Fruit fly (Drosophila melanogaster) whole organism, larva: Measurements from ENCODE around the gene CG15820.

Experiments
- noc ChIP-seq: fragments of 200-800 bp; sonication (Bioruptor generic); optimal IDR thresholded peaks from 3 replicates; lab custom pipeline; 2019; ENCODE audit warnings: missing biosample characterization, mild to moderate bottlenecking, missing genetic modification characterization, moderate library complexity

The CG15820 gene

DNA sequence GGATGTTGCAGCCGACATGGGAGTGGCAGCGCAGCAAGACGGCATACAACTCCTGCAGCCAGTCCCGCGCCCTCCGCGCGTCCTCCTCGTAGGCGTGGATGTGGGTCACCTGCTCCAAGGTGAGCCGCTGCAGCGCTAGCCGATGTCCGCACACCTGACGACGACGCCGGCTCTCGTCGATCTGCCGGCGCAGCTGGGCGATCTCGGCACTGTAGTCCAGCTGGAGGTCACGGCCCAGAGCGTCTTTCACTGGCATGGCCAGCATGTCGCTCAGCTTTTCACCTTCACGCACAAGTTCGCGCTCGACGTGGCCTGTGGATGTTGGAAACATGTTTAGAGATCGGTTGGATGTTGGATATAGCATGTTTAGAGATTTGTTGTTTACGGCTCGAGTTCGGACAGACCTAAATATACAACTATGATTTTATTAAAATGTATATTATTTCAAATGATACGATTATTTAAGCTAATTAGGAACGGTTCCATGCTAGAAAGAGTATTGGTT lies 16.7 kb downstream of the CG15820 start:
- no peak for TF ChIP-seq noc (tag; lab: Kevin White, UChicago)

DNA sequence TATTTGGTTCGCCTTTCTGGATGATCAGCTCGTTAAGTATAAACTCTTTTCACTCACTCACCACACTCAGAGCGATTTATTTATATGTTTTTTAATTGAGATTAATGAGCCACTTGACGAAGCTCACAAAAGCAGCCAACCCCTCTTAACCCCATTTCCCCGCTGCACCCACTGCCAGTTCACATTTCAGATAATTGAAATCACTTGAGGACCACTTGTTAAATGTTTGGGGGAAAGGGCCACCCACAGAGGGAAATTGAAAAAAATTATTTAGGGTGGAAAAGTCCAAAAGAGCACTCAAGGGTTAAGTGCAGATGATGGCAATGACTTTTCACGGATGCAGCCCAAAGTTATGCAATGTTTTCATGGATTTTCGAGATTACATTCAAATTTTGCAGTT lies 21.4 kb downstream of the CG15820 start:
- TF ChIP-seq noc (tag; lab: Kevin White, UChicago) = no peak

DNA sequence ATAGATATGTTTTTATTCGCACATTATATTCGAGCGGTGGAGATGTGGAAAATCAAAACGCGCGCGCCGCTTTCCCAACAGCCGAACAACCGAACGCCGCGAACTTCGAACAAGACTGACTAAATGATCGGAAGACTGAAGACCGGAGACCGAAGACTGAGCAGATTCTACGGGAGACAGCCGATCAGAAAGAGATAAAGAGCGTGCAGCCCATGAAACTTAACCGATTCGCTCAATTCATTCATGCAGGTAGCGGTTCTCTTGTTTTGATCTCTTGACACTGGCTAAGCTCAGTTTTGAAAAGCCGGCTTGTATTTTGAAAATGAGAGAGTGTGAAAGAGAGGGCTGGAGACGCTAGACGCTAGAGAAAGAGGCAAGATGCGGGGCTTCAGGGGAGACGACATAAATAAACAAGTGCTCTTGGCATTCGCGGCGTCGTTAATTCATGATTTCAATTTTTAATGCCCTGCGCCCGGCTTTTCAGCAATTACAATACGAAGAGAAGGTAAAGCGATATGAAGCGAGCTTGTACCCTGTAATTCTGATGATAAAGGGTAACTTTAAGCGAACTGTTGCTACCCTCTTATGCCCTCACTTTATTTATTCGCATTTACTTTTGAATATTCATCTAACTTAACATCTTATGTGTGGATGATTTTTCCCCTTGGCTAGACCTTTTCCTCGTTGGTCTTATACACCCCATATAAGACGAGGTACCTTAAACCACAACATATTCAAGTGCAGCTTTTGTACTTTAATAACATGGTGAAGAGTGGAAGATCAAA lies 22.4 kb downstream of the CG15820 start, which contains the start of gene zormin:
TSS of gene zormin (minus strand) at position 113 of the 785 bp plus-strand sequence.
- no peak for TF ChIP-seq noc (tag; lab: Kevin White, UChicago)

DNA sequence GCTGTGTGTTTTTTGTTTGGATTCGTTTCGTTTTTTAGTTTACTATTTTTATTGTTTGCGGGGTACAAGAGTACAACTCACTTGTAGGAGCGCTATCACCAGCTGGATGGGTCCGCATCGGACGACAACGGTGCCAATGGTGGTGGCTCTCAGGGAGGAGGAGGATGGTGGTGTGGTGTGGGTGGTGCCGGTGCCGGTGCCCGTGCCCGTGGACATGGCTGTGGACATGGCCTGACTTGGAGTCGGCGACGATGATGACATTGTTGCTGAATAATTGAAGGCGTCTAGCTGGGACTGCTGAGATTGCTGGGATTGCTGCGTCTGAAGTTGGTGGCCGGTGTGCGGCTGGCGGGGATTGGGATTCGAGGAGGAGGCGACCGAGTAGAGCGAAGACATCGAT lies 24.5 kb downstream of the CG15820 start:
- TF ChIP-seq noc (tag; lab: Kevin White, UChicago) = no peak

DNA sequence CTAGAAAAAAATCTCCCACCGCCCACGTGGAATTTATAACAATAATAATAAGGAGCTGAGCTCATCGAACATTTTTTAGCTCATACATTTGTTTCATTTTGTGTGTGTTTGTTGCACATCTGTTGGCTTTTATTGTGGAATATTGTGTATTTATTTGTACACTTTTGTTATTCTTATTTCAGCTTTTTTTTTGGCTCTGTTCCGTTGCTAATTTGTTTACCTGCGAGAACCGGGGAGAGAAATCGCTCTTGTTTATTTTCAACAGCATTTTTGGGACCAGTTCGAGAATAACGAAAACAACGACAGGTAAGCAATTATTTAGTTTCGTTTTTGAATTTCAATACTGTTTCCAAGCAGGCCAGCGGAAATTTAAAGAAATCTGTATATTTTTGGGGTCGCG lies 26.4 kb downstream of the CG15820 start:
- TF ChIP-seq noc (tag; lab: Kevin White, UChicago) = no peak

DNA sequence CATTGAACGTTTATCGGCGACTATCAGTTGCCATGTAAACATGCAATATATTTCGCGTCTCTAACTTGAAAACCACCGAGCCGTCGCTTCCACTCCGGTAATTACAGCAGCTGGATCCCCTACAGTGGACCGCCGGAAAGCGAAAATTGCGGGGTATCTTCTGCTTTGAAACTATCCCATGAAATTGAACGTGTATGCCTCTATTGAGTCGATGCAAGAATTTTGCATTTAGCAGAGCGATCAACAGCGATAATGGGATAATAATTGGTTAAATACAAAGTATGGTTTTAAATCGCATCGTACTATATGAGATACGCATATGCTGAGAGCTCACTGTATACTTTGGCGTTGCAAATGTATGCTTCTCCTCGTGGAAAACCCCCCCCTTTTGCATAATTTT lies 29.1 kb downstream of the CG15820 start:
- TF ChIP-seq noc (tag; lab: Kevin White, UChicago) = no peak

DNA sequence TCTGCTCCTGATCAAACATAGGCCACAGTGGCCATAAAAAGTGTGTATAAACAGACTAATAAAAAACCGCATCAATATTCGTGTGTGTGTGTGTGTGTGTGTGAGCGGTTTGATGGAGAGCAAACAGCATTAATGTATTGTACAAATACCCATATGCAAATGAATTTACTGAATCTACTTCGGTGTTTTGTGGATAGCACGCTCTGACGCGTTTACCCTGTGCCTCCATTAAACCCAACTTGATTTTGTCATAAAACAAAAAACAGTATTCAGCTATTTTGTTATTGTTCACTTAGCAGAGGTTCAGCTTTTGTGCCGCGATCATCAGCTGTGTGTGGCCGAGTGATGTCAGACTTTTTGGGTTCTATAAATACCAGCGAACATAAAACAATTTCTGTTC lies 29.8 kb downstream of the CG15820 start:
- TF ChIP-seq noc (tag; lab: Kevin White, UChicago) = no peak

DNA sequence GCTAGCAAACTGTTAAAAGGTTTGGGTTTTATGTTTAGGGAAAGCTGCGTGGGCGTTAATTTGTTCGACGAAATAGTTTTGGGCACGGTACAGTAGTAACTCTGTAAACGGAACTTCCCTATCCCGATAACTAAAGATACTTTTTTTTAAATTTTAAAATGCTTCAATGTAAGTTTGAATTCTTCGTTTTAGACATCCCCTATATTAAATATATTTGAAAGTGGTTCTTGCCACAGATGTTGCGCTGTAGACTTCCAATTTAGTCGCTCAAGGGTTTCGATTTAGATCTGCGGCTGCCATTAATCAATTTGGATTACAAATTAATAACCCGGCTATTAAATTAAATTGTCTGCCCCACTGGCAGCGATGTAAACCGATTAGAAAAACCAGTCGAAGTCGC lies 31.7 kb downstream of the CG15820 start:
- TF ChIP-seq noc (tag; lab: Kevin White, UChicago) = no peak

DNA sequence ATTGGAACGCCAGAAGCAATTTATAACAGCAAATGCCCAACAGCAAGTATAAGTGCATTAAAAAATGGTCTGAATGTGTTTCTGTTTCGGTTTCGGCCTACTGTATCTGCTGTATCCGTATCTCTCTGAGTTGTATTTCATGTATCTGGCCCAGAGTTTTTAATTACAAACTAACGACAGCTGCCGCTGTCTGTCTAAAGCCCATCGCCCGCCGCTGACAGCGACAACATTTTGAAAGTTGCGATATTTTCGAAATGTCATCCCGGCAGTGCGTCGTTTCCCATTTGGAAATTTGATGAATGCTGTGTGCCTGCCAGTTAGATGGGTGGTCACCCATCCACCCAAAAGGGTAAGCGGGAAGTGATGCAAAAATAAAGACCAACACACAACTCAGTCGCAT lies 37.7 kb downstream of the CG15820 start:
- no peak for TF ChIP-seq noc (tag; lab: Kevin White, UChicago)
